Fruit fly (Drosophila melanogaster) whole organism, embryonic: ENCODE data around the gene Est-Q.

ENCODE experiments used
- Atf6 ChIP-seq: fragments of 200-800 bp; sonication (Bioruptor generic); IDR thresholded peaks from 2 replicates; pipeline ENCODE4 v1.3.6; 2022; ENCODE audit warnings: missing biosample characterization, missing genetic modification characterization
- Bgb ChIP-seq: fragments of 200-800 bp; sonication (Bioruptor generic); IDR thresholded peaks from 2 replicates; pipeline ENCODE4 v1.3.6; 2022; ENCODE audit warnings: missing biosample characterization, missing genetic modification characterization; ENCODE audit not compliant: partially characterized antibody
- CG10209 ChIP-seq: fragments of 200-800 bp; sonication (Bioruptor generic); optimal IDR thresholded peaks from 3 replicates; lab custom pipeline; 2017; ENCODE audit warnings: missing biosample characterization, mild to moderate bottlenecking, missing genetic modification characterization, missing genetic modification reagents
- CG10267 ChIP-seq: fragments of 200-800 bp; sonication (Bioruptor generic); optimal IDR thresholded peaks from 2 replicates; lab custom pipeline; 2018; ENCODE audit warnings: missing biosample characterization, mild to moderate bottlenecking, missing genetic modification characterization, moderate library complexity
- CG10979 ChIP-seq: fragments of 200-800 bp; sonication (Bioruptor generic); optimal IDR thresholded peaks from 2 replicates; lab custom pipeline; 2018; ENCODE audit warnings: missing biosample characterization, mild to moderate bottlenecking, missing genetic modification characterization, moderate library complexity
- CG11093 ChIP-seq: fragments of 200-800 bp; sonication (Bioruptor generic); IDR thresholded peaks from 3 replicates; pipeline ENCODE4 v1.3.6; 2022; ENCODE audit warnings: missing biosample characterization, missing genetic modification characterization
- CG11696 ChIP-seq: fragments of 200-800 bp; sonication (Bioruptor generic); IDR thresholded peaks from 2 replicates; pipeline ENCODE4 v1.3.6; 2022; ENCODE audit warnings: missing biosample characterization, missing genetic modification characterization
- CG13123 ChIP-seq: fragments of 200-800 bp; sonication (Bioruptor generic); optimal IDR thresholded peaks from 2 replicates; lab custom pipeline; 2016; ENCODE audit warnings: missing biosample characterization, missing genetic modification characterization
- CG13287 ChIP-seq: fragments of 200-800 bp; sonication (Bioruptor generic); IDR thresholded peaks from 2 replicates; pipeline ENCODE4 v1.3.6; 2022; ENCODE audit warnings: missing biosample characterization, missing genetic modification characterization; ENCODE audit not compliant: partially characterized antibody
- CG13624 ChIP-seq: fragments of 200-800 bp; sonication (Bioruptor generic); optimal IDR thresholded peaks from 2 replicates; lab custom pipeline; 2016; ENCODE audit warnings: missing biosample characterization, missing genetic modification characterization
- CG1792 ChIP-seq: fragments of 200-800 bp; sonication (Bioruptor generic); optimal IDR thresholded peaks from 2 replicates; lab custom pipeline; 2016; ENCODE audit warnings: missing biosample characterization, missing genetic modification characterization
- CG2116 ChIP-seq: fragments of 200-800 bp; sonication (Bioruptor generic); optimal IDR thresholded peaks from 3 replicates; lab custom pipeline; 2018; ENCODE audit warnings: missing biosample characterization, mild to moderate bottlenecking, missing genetic modification characterization
- CG2120 ChIP-seq: fragments of 200-800 bp; sonication (Bioruptor generic); optimal IDR thresholded peaks from 3 replicates; lab custom pipeline; 2016; ENCODE audit warnings: missing biosample characterization, missing genetic modification characterization
- CG2199 ChIP-seq: fragments of 200-800 bp; sonication (Bioruptor generic); IDR thresholded peaks from 3 replicates; pipeline ENCODE4 v1.3.6; 2022; ENCODE audit warnings: missing biosample characterization, missing genetic modification characterization
- CG42726 ChIP-seq: fragments of 200-800 bp; sonication (Bioruptor generic); IDR thresholded peaks from 2 replicates; pipeline ENCODE4 v1.3.6; 2022; ENCODE audit warnings: missing biosample characterization, missing genetic modification characterization; ENCODE audit not compliant: partially characterized antibody
- CG6254 ChIP-seq: fragments of 200-800 bp; sonication (Bioruptor generic); optimal IDR thresholded peaks from 3 replicates; lab custom pipeline; 2017; ENCODE audit warnings: mild to moderate bottlenecking, missing biosample characterization, missing genetic modification reagents, missing genetic modification characterization
- CG6683 ChIP-seq: fragments of 200-800 bp; sonication (Bioruptor generic); optimal IDR thresholded peaks from 2 replicates; lab custom pipeline; 2017; ENCODE audit warnings: missing biosample characterization, mild to moderate bottlenecking, missing genetic modification characterization, missing genetic modification reagents
- CG7987 ChIP-seq: fragments of 200-800 bp; sonication (Bioruptor generic); optimal IDR thresholded peaks from 2 replicates; lab custom pipeline; 2018; ENCODE audit warnings: missing biosample characterization, mild to moderate bottlenecking, missing genetic modification characterization, moderate library complexity
- CG9437 ChIP-seq: fragments of 200-800 bp; sonication (Bioruptor generic); optimal IDR thresholded peaks from 2 replicates; lab custom pipeline; 2018; ENCODE audit warnings: missing biosample characterization, mild to moderate bottlenecking, missing genetic modification characterization
- CG9797 ChIP-seq: fragments of 200-800 bp; sonication (Bioruptor generic); optimal IDR thresholded peaks from 3 replicates; lab custom pipeline; 2018; ENCODE audit warnings: missing biosample characterization, mild to moderate bottlenecking, missing genetic modification characterization
- D19A ChIP-seq: fragments of 200-800 bp; optimal IDR thresholded peaks from 3 replicates; lab custom pipeline; 2019; ENCODE audit warnings: missing biosample characterization, mild to moderate bottlenecking, missing genetic modification characterization, moderate library complexity
- Dek ChIP-seq: fragments of 200-800 bp; sonication (Bioruptor generic); optimal IDR thresholded peaks from 3 replicates; lab custom pipeline; 2019; ENCODE audit warnings: missing biosample characterization, mild to moderate bottlenecking, missing genetic modification characterization, moderate library complexity
- Dll ChIP-seq: fragments of 200-800 bp; sonication (Bioruptor generic); IDR thresholded peaks from 4 replicates; pipeline ENCODE4 v1.3.6; 2022; ENCODE audit warnings: missing biosample characterization, missing genetic modification characterization; ENCODE audit not compliant: partially characterized antibody
- Doc3 ChIP-seq: fragments of 200-800 bp; sonication (Bioruptor generic); IDR thresholded peaks from 3 replicates; pipeline ENCODE4 v1.3.6; 2022; ENCODE audit warnings: missing biosample characterization, missing genetic modification characterization; ENCODE audit not compliant: partially characterized antibody
- Dp ChIP-seq: fragments of 200-800 bp; sonication (Bioruptor generic); optimal IDR thresholded peaks from 2 replicates; lab custom pipeline; 2018; ENCODE audit warnings: missing biosample characterization, mild to moderate bottlenecking, missing genetic modification characterization, moderate library complexity
- E2f2 ChIP-seq: fragments of 200-800 bp; sonication (Bioruptor generic); IDR thresholded peaks from 2 replicates; pipeline ENCODE4 v1.3.6; 2022; ENCODE audit warnings: missing biosample characterization, missing genetic modification characterization
- Fer1 ChIP-seq: fragments of 200-800 bp; sonication (Bioruptor generic); optimal IDR thresholded peaks from 2 replicates; lab custom pipeline; 2017; ENCODE audit warnings: missing biosample characterization, mild to moderate bottlenecking, missing genetic modification characterization
- Gug ChIP-seq: fragments of 200-800 bp; sonication (Bioruptor generic); IDR thresholded peaks from 4 replicates; pipeline ENCODE4 v1.3.6; 2022; ENCODE audit warnings: missing biosample characterization, missing genetic modification characterization
- HHEX ChIP-seq: fragments of 200-800 bp; sonication (Bioruptor generic); optimal IDR thresholded peaks from 3 replicates; lab custom pipeline; 2017; ENCODE audit warnings: missing biosample characterization, mild to moderate bottlenecking, missing genetic modification characterization, missing genetic modification reagents
- HLH4C ChIP-seq: fragments of 200-800 bp; sonication (Bioruptor generic); IDR thresholded peaks from 3 replicates; pipeline ENCODE4 v1.3.6; 2022; ENCODE audit warnings: missing biosample characterization, missing genetic modification characterization; ENCODE audit not compliant: partially characterized antibody
- HmgZ ChIP-seq: fragments of 200-800 bp; sonication (Bioruptor generic); optimal IDR thresholded peaks from 2 replicates; lab custom pipeline; 2018; ENCODE audit warnings: missing biosample characterization, mild to moderate bottlenecking, missing genetic modification characterization
- MESR4 ChIP-seq: fragments of 200-800 bp; sonication (Bioruptor generic); optimal IDR thresholded peaks from 2 replicates; lab custom pipeline; 2018; ENCODE audit warnings: missing biosample characterization, mild to moderate bottlenecking, missing genetic modification characterization, moderate library complexity
- NC2α ChIP-seq: fragments of 200-800 bp; sonication (Bioruptor generic); optimal IDR thresholded peaks from 2 replicates; lab custom pipeline; 2016; ENCODE audit warnings: missing biosample characterization, missing genetic modification characterization
- PHDP ChIP-seq: fragments of 200-800 bp; sonication (Bioruptor generic); optimal IDR thresholded peaks from 3 replicates; lab custom pipeline; 2018; ENCODE audit warnings: missing biosample characterization, mild to moderate bottlenecking, missing genetic modification characterization, moderate library complexity
- Pdp1 ChIP-seq, 2 experiments: fragments of 200-800 bp; sonication (Bioruptor generic); optimal IDR thresholded peaks; 3 replicates each; lab custom pipeline; 2016; ENCODE audit warnings: missing biosample characterization in 2 of 2, missing genetic modification characterization in 2 of 2, mild to moderate bottlenecking in 1 of 2, moderate library complexity in 1 of 2
- Side ChIP-seq: fragments of 200-800 bp; sonication (Bioruptor generic); optimal IDR thresholded peaks from 2 replicates; lab custom pipeline; 2016; ENCODE audit warnings: missing biosample characterization, missing genetic modification characterization
- Sry-δ ChIP-seq: fragments of 200-800 bp; sonication (Bioruptor generic); optimal IDR thresholded peaks from 2 replicates; lab custom pipeline; 2016; ENCODE audit warnings: missing biosample characterization, missing genetic modification characterization
- aop ChIP-seq: fragments of 200-800 bp; sonication (Bioruptor generic); IDR thresholded peaks from 2 replicates; pipeline ENCODE4 v1.3.6; 2022; ENCODE audit warnings: missing biosample characterization, missing genetic modification characterization
- chn ChIP-seq: fragments of 200-800 bp; sonication (Bioruptor generic); optimal IDR thresholded peaks from 2 replicates; lab custom pipeline; 2016; ENCODE audit warnings: missing biosample characterization, missing genetic modification characterization
- dpn ChIP-seq, 2 experiments: fragments of 200-800 bp; sonication (Bioruptor generic); optimal IDR thresholded peaks; 3 replicates each; lab custom pipeline; 2016; ENCODE audit warnings: missing biosample characterization in 2 of 2, missing genetic modification characterization in 2 of 2
- gce ChIP-seq: fragments of 200-800 bp; sonication (Bioruptor generic); IDR thresholded peaks from 3 replicates; pipeline ENCODE4 v1.3.6; 2022; ENCODE audit warnings: missing biosample characterization, missing genetic modification characterization
- lola ChIP-seq, 3 experiments: fragments of >200 bp in 2 of 3; fragments of 200-800 bp in 1 of 3; sonication (Bioruptor generic) in 1 of 3; optimal IDR thresholded peaks; 2 replicates each; lab custom pipeline; 2017 to 2019; ENCODE audit warnings: missing biosample characterization in 3 of 3, missing genetic modification characterization in 3 of 3, mild to moderate bottlenecking in 1 of 3, moderate library complexity in 1 of 3
- mam ChIP-seq: fragments of 200-800 bp; sonication (Bioruptor generic); optimal IDR thresholded peaks from 3 replicates; lab custom pipeline; 2016; ENCODE audit warnings: missing biosample characterization, missing genetic modification characterization
- nom ChIP-seq: fragments of 200-800 bp; sonication (Bioruptor generic); optimal IDR thresholded peaks from 2 replicates; lab custom pipeline; 2017; ENCODE audit warnings: missing biosample characterization, missing genetic modification characterization, mild to moderate bottlenecking, moderate library complexity, missing genetic modification reagents
- otp ChIP-seq: fragments of 200-800 bp; sonication (Bioruptor generic); IDR thresholded peaks from 3 replicates; pipeline ENCODE4, ENCODE4 v1.3.6; 2022; ENCODE audit warnings: missing biosample characterization, missing genetic modification characterization
- run ChIP-seq: fragments of 200-800 bp; sonication (Bioruptor generic); optimal IDR thresholded peaks from 3 replicates; lab custom pipeline; 2018; ENCODE audit warnings: missing biosample characterization, mild to moderate bottlenecking, missing genetic modification characterization
- schlank ChIP-seq: fragments of 200-800 bp; sonication (Bioruptor generic); optimal IDR thresholded peaks from 2 replicates; lab custom pipeline; 2018; ENCODE audit warnings: missing biosample characterization, mild to moderate bottlenecking, missing genetic modification characterization
- sug ChIP-seq: fragments of 200-800 bp; optimal IDR thresholded peaks from 2 replicates; lab custom pipeline; 2019; ENCODE audit warnings: missing biosample characterization, mild to moderate bottlenecking, missing genetic modification characterization, moderate library complexity
- tin ChIP-seq: fragments of 200-800 bp; sonication (Bioruptor generic); optimal IDR thresholded peaks from 3 replicates; lab custom pipeline; 2016; ENCODE audit warnings: missing biosample characterization, missing genetic modification characterization

Est-Q gene

DNA sequence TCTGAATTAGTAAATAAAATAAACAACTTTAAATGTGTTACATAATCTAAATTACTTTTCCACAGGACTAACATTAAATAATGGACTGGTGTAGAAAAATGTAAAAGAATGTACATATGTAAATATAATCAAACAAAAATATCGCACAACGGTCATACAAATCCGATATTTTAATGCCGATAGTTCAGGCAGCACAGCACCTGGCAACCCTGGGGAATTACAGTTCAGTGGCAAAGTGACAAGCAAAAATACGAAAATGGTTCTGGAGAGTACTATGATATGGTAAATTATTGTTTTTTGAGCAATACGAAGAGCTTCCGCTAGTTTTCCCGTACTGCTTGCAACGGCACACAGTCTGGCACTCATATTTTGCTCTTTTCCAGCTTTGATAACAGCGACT, 35.6 kb downstream of the Est-Q start, which contains the start of gene Rpn10 (continued):
- TF ChIP-seq CG7987 (GFP tag; lab: Kevin White, UChicago) (peak; percentile 2), Bgb (GFP tag; lab: Robert Waterston, UW) (peak; percentile 99), CG13624 (GFP tag; lab: Kevin White, UChicago) (peak; percentile 29), Gug (GFP tag; lab: Robert Waterston, UW) (peak; percentile 10; the same call in 1 of the 4 replicates), sug (peak; percentile 57), aop (GFP tag; lab: Robert Waterston, UW) (no peak), CG10209 (GFP tag; lab: Kevin White, UChicago) (no peak), gce (GFP tag; lab: Robert Waterston, UW) (no peak; the same call in 2 of the 3 replicates), CG13123 (GFP tag; lab: Kevin White, UChicago) (no peak), Sry-δ (GFP tag; lab: Kevin White, UChicago) (peak; percentile 81), Doc3 (GFP tag; lab: Robert Waterston, UW) (peak; percentile 94), CG9797 (peak; percentile 93), otp (GFP tag; lab: Robert Waterston, UW) (no peak), run (tag; lab: Kevin White, UChicago) (no peak), Pdp1 (GFP tag; optimal IDR thresholded peaks at IDR 0.05; lab: Kevin White, UChicago) (peak; percentile 8 to 86), MESR4 (peak; percentile 76), HmgZ (tag; lab: Kevin White, UChicago) (peak; percentile 88), CG11696 (GFP tag; lab: Robert Waterston, UW) (no peak), NC2α (GFP tag; lab: Kevin White, UChicago) (peak; percentile 17), tin (GFP tag; lab: Kevin White, UChicago) (peak; percentile 7), CG2120 (GFP tag; lab: Kevin White, UChicago) (peak; percentile 54), schlank (tag; lab: Kevin White, UChicago) (no peak), Side (GFP tag; lab: Kevin White, UChicago) (peak; percentile 20), CG42726 (GFP tag; lab: Robert Waterston, UW) (peak; percentile 98), HHEX (GFP tag; lab: Kevin White, UChicago) (no peak), D19A (tag; lab: Kevin White, UChicago) (peak; percentile 43), lola (GFP tag; optimal IDR thresholded peaks at IDR 0.05; lab: Kevin White, UChicago) (peak in 1 of 3 experiments; percentile 13), CG10979 (peak; percentile 8), CG1792 (GFP tag; lab: Kevin White, UChicago) (no peak), E2f2 (peak; percentile 58), nom (GFP tag; lab: Kevin White, UChicago) (peak; percentile 8), CG9437 (GFP tag; lab: Kevin White, UChicago) (peak; percentile 22), PHDP (tag; lab: Kevin White, UChicago) (peak; percentile 22), Dp (GFP tag; lab: Kevin White, UChicago) (peak; percentile 59), Fer1 (GFP tag; lab: Kevin White, UChicago) (peak; percentile 13), CG2116 (GFP tag; lab: Kevin White, UChicago) (peak; percentile 54), CG2199 (0 out of 3 replicates have a peak, but pooled peaks have one; percentile 74), chn (GFP tag; lab: Kevin White, UChicago) (peak; percentile 40), HLH4C (GFP tag; lab: Robert Waterston, UW) (peak; percentile 95), dpn (GFP tag; optimal IDR thresholded peaks at IDR 0.05; lab: Kevin White, UChicago) (peak in 1 of 2 experiments; percentile 28), CG11093 (GFP tag; lab: Robert Waterston, UW) (no peak), Dek (no peak), Atf6 (no peak), mam (peak; percentile 38), CG6254 (GFP tag; lab: Kevin White, UChicago) (peak; percentile 8), Dll (GFP tag; lab: Robert Waterston, UW) (peak; percentile 95), CG13287 (GFP tag; lab: Robert Waterston, UW) (peak; percentile 98), CG6683 (no peak), CG10267 (peak; percentile 58)
